Worm (Caenorhabditis elegans) whole organism, early embryonic: ENCODE results near the gene F14H3.5.

Experiments
- aly-1 ChIP-seq: sonication (generic microtip); optimal IDR thresholded peaks from 2 replicates; lab custom pipeline; 2016; ENCODE audit warnings: missing genetic modification characterization, missing compliant biosample characterization
- ama-1 ChIP-seq: fragments of 150-350 bp; optimal IDR thresholded peaks from 2 replicates; lab custom pipeline; 2014
- ceh-13 ChIP-seq: fragments of 200-800 bp; sonication (Bioruptor generic); optimal IDR thresholded peaks from 2 replicates; lab custom pipeline; 2018; ENCODE audit warnings: mild to moderate bottlenecking, missing genetic modification characterization, missing compliant biosample characterization
- ets-7 ChIP-seq: sonication (generic microtip); optimal IDR thresholded peaks from 2 replicates; lab custom pipeline; 2016; ENCODE audit warnings: missing genotype, missing genetic modification characterization, missing compliant biosample characterization
- hmg-4 ChIP-seq: fragments of 200-800 bp; sonication (Bioruptor generic); optimal IDR thresholded peaks from 2 replicates; lab custom pipeline; 2018; ENCODE audit warnings: mild to moderate bottlenecking, missing genetic modification characterization, missing compliant biosample characterization
- pes-1 ChIP-seq: fragments of 200-800 bp; sonication (Bioruptor generic); IDR thresholded peaks from 2 replicates; pipeline ENCODE4 v1.3.6; 2022; ENCODE audit warnings: missing genetic modification reagents, missing genetic modification characterization, missing compliant biosample characterization
- tbx-11 ChIP-seq: fragments of 200-800 bp; sonication (Bioruptor generic); IDR thresholded peaks from 2 replicates; pipeline ENCODE4 v1.3.6; 2022; ENCODE audit warnings: missing genetic modification characterization, missing compliant biosample characterization
- tbx-37 ChIP-seq: fragments of 200-800 bp; sonication (Bioruptor generic); conservative IDR thresholded peaks from 2 replicates; pipeline ENCODE4 v1.3.6; 2022; ENCODE audit warnings: missing genetic modification reagents, missing genetic modification characterization, missing compliant biosample characterization
- tra-4 ChIP-seq: sonication (generic microtip); optimal IDR thresholded peaks from 2 replicates; lab custom pipeline; 2017; ENCODE audit warnings: missing genetic modification characterization, missing compliant biosample characterization

- no peak for TF ChIP-seq aly-1 (tag; lab: Kevin White, UChicago)
- no peak for TF ChIP-seq hmg-4
- TF ChIP-seq tbx-11 (GFP tag; lab: Robert Waterston, UW), result no peak
- no peak for TF ChIP-seq ceh-13 (GFP tag; lab: Kevin White, UChicago)
- no peak for TF ChIP-seq tbx-37 (GFP tag; lab: Robert Waterston, UW)
- no peak for TF ChIP-seq pes-1
- TF ChIP-seq ama-1, result no peak
- no peak for TF ChIP-seq tra-4 (tag; lab: Kevin White, UChicago)
- TF ChIP-seq ets-7 (tag; lab: Kevin White, UChicago), result no peak
Observed at ce11 chrV:16071167-16071566, 14.3 kb upstream of the F14H3.5 start, which contains the start of gene nhr-176.
